Worm (Caenorhabditis elegans): ENCODE results near the gene mlcd-1.
A peak's percentile ranks its signal among the peaks of the same experiment; 100 is the strongest.

Gene mlcd-1

ce11 chrIII:4568030-4568429 is at the start of gene mlcd-1:
Gene mlcd-1 (minus strand): TSS chrIII:4568130.
- TF ChIP-seq mdt-29 (GFP tag; IDR thresholded peaks at IDR 0.05) = no peak
- TF ChIP-seq pha-4 (GFP tag; IDR thresholded peaks at IDR 0.05) = no peak
- no peak for TF ChIP-seq pha-4 (tag; optimal IDR thresholded peaks at IDR 0.05)
- no peak for TF ChIP-seq Y5F2A.4 (GFP tag; optimal IDR thresholded peaks at IDR 0.05)
- no peak for TF ChIP-seq sdz-12 (GFP tag; optimal IDR thresholded peaks at IDR 0.05)
- no peak for TF ChIP-seq F10B5.3 (tag; optimal IDR thresholded peaks at IDR 0.05)
- no peak for TF ChIP-seq ceh-62 (tag; optimal IDR thresholded peaks at IDR 0.05)
- TF ChIP-seq jun-1 (tag; optimal IDR thresholded peaks at IDR 0.05) = no peak
- no peak for TF ChIP-seq php-3 (GFP tag; IDR thresholded peaks at IDR 0.05)
- no peak for TF ChIP-seq R02D3.7 (tag; optimal IDR thresholded peaks at IDR 0.05)
- TF ChIP-seq mxl-3 (GFP tag; optimal IDR thresholded peaks at IDR 0.05) = no peak
- TF ChIP-seq ceh-20 (GFP tag; IDR thresholded peaks at IDR 0.05) = no peak

DNA sequence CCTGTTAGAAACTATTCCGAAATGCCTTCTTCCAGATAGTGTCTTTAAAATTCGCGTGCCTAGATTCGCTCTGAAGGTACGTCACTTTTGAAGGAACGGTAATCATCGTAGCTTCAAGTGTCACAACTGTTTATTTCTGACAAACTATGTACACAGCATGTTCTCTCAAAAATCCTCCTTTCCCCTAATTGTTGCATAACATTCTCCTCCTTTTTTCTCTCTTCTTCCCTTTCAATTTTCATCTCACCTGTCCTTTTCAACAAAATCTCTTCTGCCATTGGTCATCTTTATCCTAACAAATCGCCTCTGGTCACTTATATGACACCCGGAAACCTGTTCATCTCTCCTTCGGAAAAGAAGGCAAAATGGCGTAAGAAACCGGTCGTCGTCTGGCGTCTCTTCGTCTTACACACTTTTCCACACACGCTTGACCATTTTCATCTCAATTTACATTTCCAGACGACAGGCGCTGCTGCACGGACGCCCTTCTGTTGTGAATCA is 48.2 kb upstream of the mlcd-1 start, which contains the start of gene lips-3:
lips-3 (plus strand) TSS at position 458 of the 501 bp plus-strand sequence.
- TF ChIP-seq hlh-11 (tag; optimal IDR thresholded peaks at IDR 0.05) (peak; percentile 26), unc-62 (GFP tag; optimal IDR thresholded peaks at IDR 0.05 in 1 of 2) (peak in 1 of 2 experiments; percentile 97), unc-62 (tag; optimal IDR thresholded peaks at IDR 0.05) (no peak), vab-7 (GFP tag; IDR thresholded peaks at IDR 0.05) (no peak)

DNA sequence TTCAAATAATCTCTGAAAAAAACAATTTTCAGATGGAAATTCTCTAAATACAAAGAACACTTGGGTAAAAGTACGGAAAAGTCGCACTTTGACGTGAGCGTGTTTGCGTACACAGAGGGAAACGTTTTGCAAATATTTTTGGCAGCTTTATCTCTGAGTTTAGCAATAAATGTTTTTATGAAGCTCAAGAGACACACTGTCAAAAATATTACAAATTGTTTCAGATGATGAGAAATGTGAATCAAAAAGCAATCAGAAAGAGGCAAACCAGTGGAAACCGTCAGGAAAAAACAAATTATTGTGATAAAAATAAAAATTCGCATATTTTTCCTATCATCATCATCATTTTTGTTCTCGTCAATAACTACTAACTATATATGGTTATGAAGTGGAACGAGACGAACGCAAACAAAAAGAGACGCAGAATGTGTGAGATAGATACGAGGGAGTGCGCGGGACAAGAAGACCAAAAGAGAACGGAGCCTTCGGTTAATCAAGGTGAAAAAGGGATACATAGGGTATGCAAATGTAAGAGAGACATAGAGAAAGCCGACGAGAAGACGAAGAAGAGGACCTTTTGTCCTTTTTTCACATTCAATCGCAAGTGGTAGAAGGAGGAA is 44.5 kb upstream of the mlcd-1 start, which contains the start of gene sel-2:
sel-2 (minus strand) TSS at position 51 of the 620 bp plus-strand sequence.
- no peak for TF ChIP-seq mxl-2 (GFP tag; conservative IDR thresholded peaks at IDR 0.05)
- peak; percentile 31 for TF ChIP-seq rbr-2 (tag; optimal IDR thresholded peaks at IDR 0.05)
- no peak for TF ChIP-seq snpc-1.2 (GFP tag; IDR thresholded peaks at IDR 0.05)
- no peak for TF ChIP-seq sdz-12 (GFP tag; optimal IDR thresholded peaks at IDR 0.05)
- TF ChIP-seq lsy-2 (tag; optimal IDR thresholded peaks at IDR 0.05) = peak in 1 of 2 experiments; percentile 34
- no peak for TF ChIP-seq vab-7 (GFP tag; IDR thresholded peaks at IDR 0.05)
- no peak for TF ChIP-seq hlh-11 (tag; optimal IDR thresholded peaks at IDR 0.05)
- TF ChIP-seq ceh-20 (GFP tag; IDR thresholded peaks at IDR 0.05) = no peak
- TF ChIP-seq snpc-4 (tag; optimal IDR thresholded peaks at IDR 0.05) = no peak
- TF ChIP-seq fos-1 (tag; optimal IDR thresholded peaks at IDR 0.05) = no peak
- no peak for TF ChIP-seq ceh-62 (tag; optimal IDR thresholded peaks at IDR 0.05)
- no peak for TF ChIP-seq aha-1 (tag)
- TF ChIP-seq nhr-28 (tag; optimal IDR thresholded peaks at IDR 0.05) = peak; percentile 34
- TF ChIP-seq fkh-10 (GFP tag; optimal IDR thresholded peaks at IDR 0.05) = peak; percentile 78
- no peak for TF ChIP-seq saeg-2 (GFP tag; IDR thresholded peaks at IDR 0.05)
- peak; percentile 25 for TF ChIP-seq mep-1 (tag; optimal IDR thresholded peaks at IDR 0.05)
- TF ChIP-seq dpl-1 (GFP tag; optimal IDR thresholded peaks at IDR 0.05) = no peak
- TF ChIP-seq spr-1 (tag; optimal IDR thresholded peaks at IDR 0.05) = no peak
- TF ChIP-seq mes-2 (tag; optimal IDR thresholded peaks at IDR 0.05; ENCODE audit: poor library complexity, severe bottlenecking) = peak; percentile 8
- TF ChIP-seq daf-12 (tag; optimal IDR thresholded peaks at IDR 0.05) = no peak
- TF ChIP-seq tra-1 (GFP tag; IDR thresholded peaks at IDR 0.05) = no peak
- TF ChIP-seq dmd-6 (GFP tag; IDR thresholded peaks at IDR 0.05) = no peak
- TF ChIP-seq hlh-30 (tag; optimal IDR thresholded peaks at IDR 0.05; ENCODE audit: insufficient read depth) = peak; percentile 11
- no peak for TF ChIP-seq madf-5 (GFP tag; IDR thresholded peaks at IDR 0.05)
- no peak for TF ChIP-seq hif-1 (tag; optimal IDR thresholded peaks at IDR 0.05)
- no peak for TF ChIP-seq ceh-28 (tag; optimal IDR thresholded peaks at IDR 0.05)
- TF ChIP-seq zfp-3 (GFP tag; conservative IDR thresholded peaks at IDR 0.05) = no peak
- TF ChIP-seq ZK546.5 (tag; optimal IDR thresholded peaks at IDR 0.05) = no peak
- no peak for TF ChIP-seq lin-13 (GFP tag; optimal IDR thresholded peaks at IDR 0.05)
- no peak for TF ChIP-seq R02D3.7 (tag; optimal IDR thresholded peaks at IDR 0.05)
- no peak for TF ChIP-seq ceh-82 (tag; optimal IDR thresholded peaks at IDR 0.05)
- TF ChIP-seq zip-11 (GFP tag; IDR thresholded peaks at IDR 0.05) = no peak
- no peak for TF ChIP-seq daf-19 (GFP tag; conservative IDR thresholded peaks at IDR 0.05)
- no peak for TF ChIP-seq Y105C5A.15 (GFP tag; IDR thresholded peaks at IDR 0.05)
- TF ChIP-seq nhr-11 (tag; optimal IDR thresholded peaks at IDR 0.05) = no peak
- TF ChIP-seq Y48G9A.11 (GFP tag; IDR thresholded peaks at IDR 0.05) = no peak
- peak in 1 of 2 experiments; percentile 34 for TF ChIP-seq unc-62 (GFP tag; optimal IDR thresholded peaks at IDR 0.05 in 1 of 2)
- no peak for TF ChIP-seq unc-62 (tag; optimal IDR thresholded peaks at IDR 0.05)
- no peak for TF ChIP-seq attf-4 (tag; optimal IDR thresholded peaks at IDR 0.05)

Data from whole organism, L4 larva.